Fruit fly (Drosophila melanogaster) whole organism, wandering third instar larva: Measurements from ENCODE around the gene CG15141.

Experiments
- CG32264 ChIP-seq: fragments of 200-800 bp; sonication (Bioruptor generic); optimal IDR thresholded peaks from 2 replicates; lab custom pipeline; 2016; ENCODE audit warnings: missing biosample characterization, missing genetic modification characterization
- CrebA ChIP-seq: fragments of 200-800 bp; sonication (Bioruptor generic); optimal IDR thresholded peaks from 2 replicates; lab custom pipeline; 2016; ENCODE audit warnings: missing biosample characterization, mild to moderate bottlenecking, missing genetic modification characterization, borderline replicate concordance
- Dfd ChIP-seq: fragments of >200 bp; optimal IDR thresholded peaks from 2 replicates; lab custom pipeline; 2017; ENCODE audit warnings: missing biosample characterization, missing genetic modification characterization
- Dif ChIP-seq: fragments of 200-275, 200-300 bp; sonication (Bioruptor generic); optimal IDR thresholded peaks from 2 replicates; lab custom pipeline; 2018; ENCODE audit warnings: missing biosample characterization, missing genetic modification characterization; ENCODE audit not compliant: partially characterized antibody
- GATAd ChIP-seq: sonication (Bioruptor generic); optimal IDR thresholded peaks from 2 replicates; lab custom pipeline; 2016; ENCODE audit warnings: missing biosample characterization, missing genetic modification characterization
- HLH106 ChIP-seq: fragments of 200-800 bp; optimal IDR thresholded peaks from 3 replicates; lab custom pipeline; 2019; ENCODE audit warnings: missing biosample characterization, mild to moderate bottlenecking, missing genetic modification characterization, moderate library complexity
- Hnf4 ChIP-seq: fragments of 200-800 bp; sonication (Bioruptor generic); optimal IDR thresholded peaks from 2 replicates; lab custom pipeline; 2016; ENCODE audit warnings: missing biosample characterization, mild to moderate bottlenecking, missing genetic modification characterization
- Hr83 ChIP-seq: fragments of 200-300 bp; sonication (Bioruptor generic); optimal IDR thresholded peaks from 2 replicates; lab custom pipeline; 2016; ENCODE audit warnings: missing biosample characterization, mild to moderate bottlenecking, missing genetic modification characterization, moderate library complexity; ENCODE audit not compliant: poor library complexity, severe bottlenecking
- Mio ChIP-seq: sonication (Bioruptor generic); optimal IDR thresholded peaks from 2 replicates; lab custom pipeline; 2016; ENCODE audit warnings: missing biosample characterization, missing genetic modification characterization
- OdsH ChIP-seq: fragments of 200-800 bp; sonication (Bioruptor generic); optimal IDR thresholded peaks from 2 replicates; lab custom pipeline; 2016; ENCODE audit warnings: missing biosample characterization, mild to moderate bottlenecking, missing genetic modification characterization
- Rel ChIP-seq, 2 experiments: fragments of 200-800 bp; sonication (Bioruptor generic) in 1 of 2; optimal IDR thresholded peaks; 2 replicates in 1 of 2; 3 replicates in 1 of 2; lab custom pipeline; 2016 to 2019; ENCODE audit warnings: mild to moderate bottlenecking in 2 of 2, missing biosample characterization in 2 of 2, missing genetic modification characterization in 2 of 2, moderate library complexity in 1 of 2
- Sp1 ChIP-seq: fragments of 200-800 bp; sonication (Bioruptor generic); optimal IDR thresholded peaks from 3 replicates; lab custom pipeline; 2019; ENCODE audit warnings: missing biosample characterization, mild to moderate bottlenecking, missing genetic modification characterization, moderate library complexity
- Vsx2 ChIP-seq: fragments of 200-300, 225-300 bp; sonication (Bioruptor generic); optimal IDR thresholded peaks from 2 replicates; lab custom pipeline; 2018; ENCODE audit warnings: missing biosample characterization, missing genetic modification characterization; ENCODE audit not compliant: partially characterized antibody
- br ChIP-seq: fragments of 200-800 bp; sonication (Bioruptor generic); optimal IDR thresholded peaks from 2 replicates; lab custom pipeline; 2016; ENCODE audit warnings: missing biosample characterization, missing genetic modification characterization
- brk ChIP-seq: fragments of 200-800 bp; sonication (Bioruptor generic); optimal IDR thresholded peaks from 2 replicates; lab custom pipeline; 2016; ENCODE audit warnings: missing biosample characterization, mild to moderate bottlenecking, missing genetic modification characterization
- dl ChIP-seq, 2 experiments: fragments of 175-275, 200-275 bp in 1 of 2; fragments of 200-275 bp in 1 of 2; sonication (Bioruptor generic); optimal IDR thresholded peaks; lab custom pipeline; 2018; ENCODE audit warnings: mild to moderate bottlenecking in 2 of 2, missing biosample characterization in 2 of 2, missing genetic modification characterization in 2 of 2, moderate library complexity in 2 of 2; ENCODE audit not compliant: partially characterized antibody in 2 of 2, insufficient read depth in 1 of 2
- dsf ChIP-seq: sonication (Bioruptor generic); optimal IDR thresholded peaks from 2 replicates; lab custom pipeline; 2016; ENCODE audit warnings: missing biosample characterization, missing genetic modification characterization, borderline replicate concordance
- ey ChIP-seq: fragments of 200-800 bp; sonication (Bioruptor generic); optimal IDR thresholded peaks from 2 replicates; lab custom pipeline; 2016; ENCODE audit warnings: missing biosample characterization, missing genetic modification characterization
- foxo ChIP-seq, 2 experiments: fragments of 200-800 bp; sonication (Bioruptor generic); optimal IDR thresholded peaks; 2 replicates in 1 of 2; 3 replicates in 1 of 2; lab custom pipeline; 2016 to 2017; ENCODE audit warnings: missing biosample characterization in 2 of 2, missing genetic modification characterization in 2 of 2
- fru ChIP-seq: fragments of 200-800 bp; sonication (Bioruptor generic); optimal IDR thresholded peaks from 3 replicates; lab custom pipeline; 2016; ENCODE audit warnings: missing biosample characterization, mild to moderate bottlenecking, missing genetic modification characterization
- h ChIP-seq: fragments of 200-800 bp; sonication (Bioruptor generic); optimal IDR thresholded peaks from 3 replicates; lab custom pipeline; 2016; ENCODE audit warnings: missing biosample characterization, mild to moderate bottlenecking, missing genetic modification characterization
- jim ChIP-seq: fragments of 175-275, 200-325 bp; sonication (Bioruptor generic); optimal IDR thresholded peaks from 2 replicates; lab custom pipeline; 2016; ENCODE audit warnings: missing biosample characterization, mild to moderate bottlenecking, missing genetic modification characterization
- lola ChIP-seq: fragments of >200 bp; optimal IDR thresholded peaks from 2 replicates; lab custom pipeline; 2017; ENCODE audit warnings: missing biosample characterization, missing genetic modification characterization
- pan ChIP-seq: fragments of >200 bp; optimal IDR thresholded peaks from 2 replicates; lab custom pipeline; 2017
- psq ChIP-seq: fragments of 200-800 bp; sonication (Bioruptor generic); optimal IDR thresholded peaks from 3 replicates; lab custom pipeline; 2017; ENCODE audit warnings: missing biosample characterization, mild to moderate bottlenecking, missing genetic modification characterization, moderate library complexity
- rgr ChIP-seq: fragments of 200-800 bp; sonication (Bioruptor generic); optimal IDR thresholded peaks from 3 replicates; lab custom pipeline; 2016; ENCODE audit warnings: missing biosample characterization, mild to moderate bottlenecking, missing genetic modification characterization
- sage ChIP-seq: fragments of 200-800 bp; sonication (Bioruptor generic); optimal IDR thresholded peaks from 2 replicates; lab custom pipeline; 2016; ENCODE audit warnings: missing biosample characterization, mild to moderate bottlenecking, missing genetic modification characterization
- sv ChIP-seq: fragments of 200-800 bp; sonication (Bioruptor generic); optimal IDR thresholded peaks from 3 replicates; lab custom pipeline; 2016; ENCODE audit warnings: missing biosample characterization, missing genetic modification characterization
- woc ChIP-seq: sonication (Bioruptor generic); optimal IDR thresholded peaks from 2 replicates; lab custom pipeline; 2016; ENCODE audit warnings: missing biosample characterization, mild to moderate bottlenecking, missing genetic modification characterization

CG15141 gene

dm6 chr2L:17382318-17382717 lies 28.1 kb upstream of the CG15141 start (continued):
- TF ChIP-seq dl (GFP tag; optimal IDR thresholded peaks at IDR 0.05; lab: Kevin White, UChicago; ENCODE audit: insufficient read depth in 1 of 2, partially characterized antibody in 2 of 2) (no peak), rgr (GFP tag; lab: Kevin White, UChicago) (peak; percentile 25), jim (GFP tag; lab: Kevin White, UChicago) (no peak)

- TF ChIP-seq HLH106 (tag; lab: Kevin White, UChicago), result no peak
- no peak for TF ChIP-seq ey (GFP tag; lab: Kevin White, UChicago)
- TF ChIP-seq Mio (GFP tag; lab: Kevin White, UChicago), result no peak
- TF ChIP-seq Dfd, result no peak
- TF ChIP-seq sv (GFP tag; lab: Kevin White, UChicago), result no peak
- TF ChIP-seq CG32264 (GFP tag; lab: Kevin White, UChicago), result no peak
- TF ChIP-seq Rel (GFP tag; optimal IDR thresholded peaks at IDR 0.05; lab: Kevin White, UChicago), result no peak
- no peak for TF ChIP-seq Rel (tag; optimal IDR thresholded peaks at IDR 0.05; lab: Kevin White, UChicago)
- TF ChIP-seq CrebA (GFP tag; lab: Kevin White, UChicago), result no peak
- TF ChIP-seq fru, result no peak
- no peak for TF ChIP-seq sage (GFP tag; lab: Kevin White, UChicago)
- no peak for TF ChIP-seq dl (GFP tag; optimal IDR thresholded peaks at IDR 0.05; lab: Kevin White, UChicago; ENCODE audit: insufficient read depth in 1 of 2, partially characterized antibody in 2 of 2)
- TF ChIP-seq dsf (GFP tag; lab: Kevin White, UChicago), result no peak
- no peak for TF ChIP-seq pan
- no peak for TF ChIP-seq lola (GFP tag; lab: Kevin White, UChicago)
- no peak for TF ChIP-seq br
- no peak for TF ChIP-seq psq (GFP tag; lab: Kevin White, UChicago)
- TF ChIP-seq OdsH (GFP tag; lab: Kevin White, UChicago), result no peak
Observed at dm6 chr2L:17382783-17383182, 27.7 kb upstream of the CG15141 start.

dm6 chr2L:17383588-17384308 lies 26.7 kb upstream of the CG15141 start, which contains the start of gene Lrch:
Gene Lrch, minus strand, starts transcription at chr2L:17384115.
- TF ChIP-seq Hr83 (GFP tag; lab: Kevin White, UChicago), result peak; percentile 67
- peak; percentile 33 for TF ChIP-seq Hnf4 (GFP tag; lab: Kevin White, UChicago)
- TF ChIP-seq rgr (GFP tag; lab: Kevin White, UChicago), result peak; percentile 4
- TF ChIP-seq jim (GFP tag; lab: Kevin White, UChicago), result peak; percentile 46
- TF ChIP-seq Vsx2 (GFP tag; lab: Kevin White, UChicago), result no peak
- peak in 1 of 2 experiments; percentile 47 for TF ChIP-seq dl (GFP tag; optimal IDR thresholded peaks at IDR 0.05; lab: Kevin White, UChicago; ENCODE audit: insufficient read depth in 1 of 2, partially characterized antibody in 2 of 2)
- TF ChIP-seq Rel (GFP tag; optimal IDR thresholded peaks at IDR 0.05; lab: Kevin White, UChicago), result no peak
- peak; percentile 3 for TF ChIP-seq Rel (tag; optimal IDR thresholded peaks at IDR 0.05; lab: Kevin White, UChicago)
- no peak for TF ChIP-seq CrebA (GFP tag; lab: Kevin White, UChicago)
- peak; percentile 77 for TF ChIP-seq psq (GFP tag; lab: Kevin White, UChicago)
- peak; percentile 79 for TF ChIP-seq Dif
- TF ChIP-seq Sp1, result peak; percentile 4
- peak; percentile 4 for TF ChIP-seq HLH106 (tag; lab: Kevin White, UChicago)
- no peak for TF ChIP-seq br

- TF ChIP-seq foxo (GFP tag; optimal IDR thresholded peaks at IDR 0.05; lab: Kevin White, UChicago), result peak in 1 of 2 experiments; percentile 31
- TF ChIP-seq woc (GFP tag; lab: Kevin White, UChicago), result peak; percentile 67
- no peak for TF ChIP-seq Rel (GFP tag; optimal IDR thresholded peaks at IDR 0.05; lab: Kevin White, UChicago)
- peak; percentile 7 for TF ChIP-seq Rel (tag; optimal IDR thresholded peaks at IDR 0.05; lab: Kevin White, UChicago)
- TF ChIP-seq brk (GFP tag; lab: Kevin White, UChicago), result no peak
- TF ChIP-seq h (GFP tag; lab: Kevin White, UChicago), result peak; percentile 13
- TF ChIP-seq rgr (GFP tag; lab: Kevin White, UChicago), result peak; percentile 14
- no peak for TF ChIP-seq ey (GFP tag; lab: Kevin White, UChicago)
- no peak for TF ChIP-seq OdsH (GFP tag; lab: Kevin White, UChicago)
- peak; percentile 53 for TF ChIP-seq Hr83 (GFP tag; lab: Kevin White, UChicago)
- peak; percentile 7 for TF ChIP-seq GATAd (GFP tag; lab: Kevin White, UChicago)
- peak; percentile 29 for TF ChIP-seq Dif
- no peak for TF ChIP-seq Mio (GFP tag; lab: Kevin White, UChicago)
Observed at dm6 chr2L:17384331-17385220, 25.9 kb upstream of the CG15141 start, which contains the start of gene CLIP-190. Gene CLIP-190, plus strand, starts transcription at chr2L:17384700.
